Fruit fly (Drosophila melanogaster) whole organism, embryonic: ENCODE data around the gene Ald2.
A peak's percentile ranks its signal among the peaks of the same experiment; 100 is the strongest.

Experiments
- Antp ChIP-seq: fragments of 200-800 bp; sonication (Bioruptor generic); optimal IDR thresholded peaks from 3 replicates; lab custom pipeline; 2016; ENCODE audit warnings: missing biosample characterization, missing genetic modification characterization
- Awh ChIP-seq: fragments of 200-800 bp; sonication (Bioruptor generic); IDR thresholded peaks from 2 replicates; pipeline ENCODE4, ENCODE4 v1.3.6; 2022; ENCODE audit warnings: missing biosample characterization, missing genetic modification characterization
- Bteb2 ChIP-seq: fragments of 200-800 bp; sonication (Bioruptor generic); optimal IDR thresholded peaks from 2 replicates; lab custom pipeline; 2016; ENCODE audit warnings: missing biosample characterization, missing genetic modification characterization
- C15 ChIP-seq: fragments of 200-800 bp; sonication (Bioruptor generic); IDR thresholded peaks from 3 replicates; pipeline ENCODE4 v1.3.6; 2022; ENCODE audit warnings: missing biosample characterization, missing genetic modification characterization
- CG10147 ChIP-seq: fragments of 200-800 bp; sonication (Bioruptor generic); optimal IDR thresholded peaks from 2 replicates; lab custom pipeline; 2019; ENCODE audit warnings: missing biosample characterization, mild to moderate bottlenecking, missing genetic modification characterization, moderate library complexity
- CG10274 ChIP-seq: fragments of 200-800 bp; sonication (Bioruptor generic); optimal IDR thresholded peaks from 3 replicates; lab custom pipeline; 2017; ENCODE audit warnings: missing biosample characterization, mild to moderate bottlenecking, missing genetic modification characterization
- CG10366 ChIP-seq: fragments of 200-800 bp; sonication (Bioruptor generic); IDR thresholded peaks from 2 replicates; pipeline ENCODE4 v1.3.6; 2022; ENCODE audit warnings: missing biosample characterization, missing genetic modification characterization
- CG10654 ChIP-seq: fragments of 200-800 bp; sonication (Bioruptor generic); optimal IDR thresholded peaks from 2 replicates; lab custom pipeline; 2016; ENCODE audit warnings: missing biosample characterization, missing genetic modification characterization
- CG11085 ChIP-seq: fragments of 200-800 bp; sonication (Bioruptor generic); IDR thresholded peaks from 2 replicates; pipeline ENCODE4 v1.3.6; 2022; ENCODE audit warnings: missing biosample characterization, missing genetic modification characterization
- CG11695 ChIP-seq: fragments of 200-800 bp; sonication (Bioruptor generic); IDR thresholded peaks from 3 replicates; pipeline ENCODE4 v1.3.6; 2022; ENCODE audit warnings: missing biosample characterization, missing genetic modification characterization
- CG12219 ChIP-seq: fragments of 200-800 bp; sonication (Bioruptor generic); optimal IDR thresholded peaks from 3 replicates; lab custom pipeline; 2018; ENCODE audit warnings: missing biosample characterization, mild to moderate bottlenecking, missing genetic modification characterization
- CG12236 ChIP-seq: fragments of 200-800 bp; sonication (Bioruptor generic); optimal IDR thresholded peaks from 2 replicates; lab custom pipeline; 2016; ENCODE audit warnings: missing biosample characterization, missing genetic modification characterization
- CG13296 ChIP-seq: fragments of 200-800 bp; sonication (Bioruptor generic); optimal IDR thresholded peaks from 3 replicates; lab custom pipeline; 2018; ENCODE audit warnings: missing biosample characterization, mild to moderate bottlenecking, missing genetic modification characterization
- CG14014 ChIP-seq: fragments of 200-800 bp; sonication (Bioruptor generic); IDR thresholded peaks from 2 replicates; pipeline ENCODE4 v1.3.6; 2022; ENCODE audit warnings: missing biosample characterization, missing genetic modification characterization
- CG14860 ChIP-seq: fragments of 200-800 bp; sonication (Bioruptor generic); IDR thresholded peaks from 3 replicates; pipeline ENCODE4 v1.3.6; 2022; ENCODE audit warnings: missing biosample characterization, missing genetic modification characterization; ENCODE audit not compliant: partially characterized antibody
- CG15073 ChIP-seq: fragments of 200-800 bp; sonication (Bioruptor generic); optimal IDR thresholded peaks from 2 replicates; lab custom pipeline; 2016; ENCODE audit warnings: missing biosample characterization, missing genetic modification characterization
- CG16863 ChIP-seq: fragments of 200-800 bp; sonication (Bioruptor generic); optimal IDR thresholded peaks from 3 replicates; lab custom pipeline; 2016; ENCODE audit warnings: missing biosample characterization, missing genetic modification characterization
- CG17568 ChIP-seq: fragments of 200-800 bp; sonication (Bioruptor generic); optimal IDR thresholded peaks from 2 replicates; lab custom pipeline; 2018; ENCODE audit warnings: missing biosample characterization, mild to moderate bottlenecking, missing genetic modification characterization, moderate library complexity
- CG2202 ChIP-seq: fragments of 200-800 bp; sonication (Bioruptor generic); optimal IDR thresholded peaks from 2 replicates; lab custom pipeline; 2018; ENCODE audit warnings: missing biosample characterization, mild to moderate bottlenecking, missing genetic modification characterization
- CG33213 ChIP-seq: fragments of 200-800 bp; sonication (Bioruptor generic); optimal IDR thresholded peaks from 3 replicates; lab custom pipeline; 2016; ENCODE audit warnings: missing biosample characterization, missing genetic modification characterization
- CG34224 ChIP-seq: fragments of 200-800 bp; sonication (Bioruptor generic); IDR thresholded peaks from 3 replicates; pipeline ENCODE4 v1.3.6; 2022; ENCODE audit warnings: missing biosample characterization, missing genetic modification characterization; ENCODE audit not compliant: partially characterized antibody
- CG6683 ChIP-seq: fragments of 200-800 bp; sonication (Bioruptor generic); optimal IDR thresholded peaks from 2 replicates; lab custom pipeline; 2017; ENCODE audit warnings: missing biosample characterization, mild to moderate bottlenecking, missing genetic modification characterization, missing genetic modification reagents
- CG9727 ChIP-seq: fragments of 200-800 bp; sonication (Bioruptor generic); optimal IDR thresholded peaks from 3 replicates; lab custom pipeline; 2017; ENCODE audit warnings: missing biosample characterization, mild to moderate bottlenecking, missing genetic modification characterization
- CG9817 ChIP-seq: fragments of 200-800 bp; sonication (Bioruptor generic); optimal IDR thresholded peaks from 2 replicates; lab custom pipeline; 2018; ENCODE audit warnings: missing biosample characterization, mild to moderate bottlenecking, missing genetic modification characterization, moderate library complexity
- CHES-1-like ChIP-seq: fragments of 200-800 bp; sonication (Bioruptor generic); optimal IDR thresholded peaks from 2 replicates; lab custom pipeline; 2016; ENCODE audit warnings: missing biosample characterization, missing genetic modification characterization
- CTCF ChIP-seq: fragments of 200-800 bp; sonication (Bioruptor generic); optimal IDR thresholded peaks from 2 replicates; lab custom pipeline; 2017; ENCODE audit warnings: missing biosample characterization, mild to moderate bottlenecking, missing genetic modification characterization, moderate library complexity
- Dp ChIP-seq: fragments of 200-800 bp; sonication (Bioruptor generic); optimal IDR thresholded peaks from 2 replicates; lab custom pipeline; 2018; ENCODE audit warnings: missing biosample characterization, mild to moderate bottlenecking, missing genetic modification characterization, moderate library complexity
- ERR ChIP-seq: fragments of 200-800 bp; sonication (Bioruptor generic); optimal IDR thresholded peaks from 2 replicates; lab custom pipeline; 2016; ENCODE audit warnings: missing biosample characterization, missing genetic modification characterization
- H15 ChIP-seq: fragments of 200-800 bp; sonication (Bioruptor generic); IDR thresholded peaks from 3 replicates; pipeline ENCODE4 v1.3.6; 2022; ENCODE audit warnings: missing biosample characterization, missing genetic modification characterization
- Hand ChIP-seq: fragments of 200-800 bp; sonication (Bioruptor generic); optimal IDR thresholded peaks from 2 replicates; lab custom pipeline; 2017; ENCODE audit warnings: mild to moderate bottlenecking, missing biosample characterization, missing genetic modification reagents, missing genetic modification characterization
- HmgD ChIP-seq: fragments of 200-800 bp; sonication (Bioruptor generic); optimal IDR thresholded peaks from 3 replicates; lab custom pipeline; 2016; ENCODE audit warnings: missing biosample characterization, missing genetic modification characterization
- NC2β ChIP-seq: fragments of 200-800 bp; sonication (Bioruptor generic); optimal IDR thresholded peaks from 2 replicates; lab custom pipeline; 2016; ENCODE audit warnings: missing biosample characterization, missing genetic modification characterization
- Neu2 ChIP-seq: fragments of 200-800 bp; sonication (Bioruptor generic); optimal IDR thresholded peaks from 3 replicates; lab custom pipeline; 2016; ENCODE audit warnings: missing biosample characterization, missing genetic modification characterization, borderline replicate concordance
- Ssrp ChIP-seq: fragments of 200-800 bp; sonication (Bioruptor generic); optimal IDR thresholded peaks from 2 replicates; lab custom pipeline; 2018; ENCODE audit warnings: missing biosample characterization, mild to moderate bottlenecking, missing genetic modification characterization, moderate library complexity
- az2 ChIP-seq: fragments of 200-800 bp; sonication (Bioruptor generic); optimal IDR thresholded peaks from 3 replicates; lab custom pipeline; 2016; ENCODE audit warnings: missing biosample characterization, missing genetic modification characterization
- br ChIP-seq: fragments of >200 bp; optimal IDR thresholded peaks from 2 replicates; lab custom pipeline; 2017
- chif ChIP-seq, 2 experiments: fragments of 200-800 bp; sonication (Bioruptor generic); optimal IDR thresholded peaks; 3 replicates each; lab custom pipeline; 2016; ENCODE audit warnings: missing biosample characterization in 2 of 2, missing genetic modification characterization in 2 of 2
- dati ChIP-seq: fragments of 200-800 bp; sonication (Bioruptor generic); IDR thresholded peaks from 2 replicates; pipeline ENCODE4 v1.3.6; 2022; ENCODE audit warnings: missing biosample characterization, missing genetic modification characterization
- dm ChIP-seq: fragments of 200-800 bp; sonication (Bioruptor generic); optimal IDR thresholded peaks from 3 replicates; lab custom pipeline; 2016; ENCODE audit warnings: missing biosample characterization, missing genetic modification characterization
- grau ChIP-seq: fragments of 200-800 bp; optimal IDR thresholded peaks from 3 replicates; lab custom pipeline; 2019; ENCODE audit warnings: missing biosample characterization, mild to moderate bottlenecking, missing genetic modification characterization, moderate library complexity
- hb ChIP-seq: fragments of 200-800 bp; sonication (Bioruptor generic); IDR thresholded peaks from 3 replicates; pipeline ENCODE4 v1.3.6; 2022; ENCODE audit warnings: missing biosample characterization, missing genetic modification characterization; ENCODE audit not compliant: partially characterized antibody
- hkb ChIP-seq, 2 experiments: fragments of 200-800 bp in 1 of 2; fragments of >200 bp in 1 of 2; sonication (Bioruptor generic) in 1 of 2; IDR thresholded peaks in 1 of 2; optimal IDR thresholded peaks in 1 of 2; 2 replicates each; pipeline versions ENCODE4 v1.3.6 to Lab custom; 2017 to 2022; ENCODE audit warnings: missing biosample characterization in 1 of 2, missing genetic modification characterization in 1 of 2
- klu ChIP-seq: fragments of 200-800 bp; sonication (Bioruptor generic); IDR thresholded peaks from 2 replicates; pipeline ENCODE4 v1.3.6; 2022; ENCODE audit warnings: missing biosample characterization, missing genetic modification characterization
- pum ChIP-seq: fragments of 200-800 bp; sonication (Bioruptor generic); optimal IDR thresholded peaks from 2 replicates; lab custom pipeline; 2016; ENCODE audit warnings: missing biosample characterization, missing genetic modification characterization
- repo ChIP-seq: fragments of 200-800 bp; sonication (Bioruptor generic); optimal IDR thresholded peaks from 2 replicates; lab custom pipeline; 2016; ENCODE audit warnings: missing biosample characterization, missing genetic modification characterization
- run ChIP-seq: fragments of 200-800 bp; sonication (Bioruptor generic); optimal IDR thresholded peaks from 3 replicates; lab custom pipeline; 2018; ENCODE audit warnings: missing biosample characterization, mild to moderate bottlenecking, missing genetic modification characterization
- slou ChIP-seq: fragments of 200-800 bp; sonication (Bioruptor generic); optimal IDR thresholded peaks from 3 replicates; lab custom pipeline; 2016; ENCODE audit warnings: missing biosample characterization, missing genetic modification characterization
- tll ChIP-seq, 2 experiments: fragments of 200-800 bp in 1 of 2; fragments of >200 bp in 1 of 2; sonication (Bioruptor generic) in 1 of 2; optimal IDR thresholded peaks; 2 replicates each; lab custom pipeline; 2017 to 2019; ENCODE audit warnings: missing biosample characterization in 2 of 2, missing genetic modification characterization in 2 of 2, mild to moderate bottlenecking in 1 of 2, moderate library complexity in 1 of 2
- ttk ChIP-seq: fragments of 200-800 bp; sonication (Bioruptor generic); IDR thresholded peaks from 2 replicates; pipeline ENCODE4 v2.1.2; 2022; ENCODE audit warnings: missing biosample characterization, missing genetic modification characterization
- unc-4 ChIP-seq: fragments of 200-800 bp; sonication (Bioruptor generic); IDR thresholded peaks from 2 replicates; pipeline ENCODE4 v1.3.6; 2022; ENCODE audit warnings: missing biosample characterization, missing genetic modification characterization; ENCODE audit not compliant: partially characterized antibody
- yki ChIP-seq: fragments of >200 bp; optimal IDR thresholded peaks from 3 replicates; lab custom pipeline; 2018

Gene Ald2

DNA sequence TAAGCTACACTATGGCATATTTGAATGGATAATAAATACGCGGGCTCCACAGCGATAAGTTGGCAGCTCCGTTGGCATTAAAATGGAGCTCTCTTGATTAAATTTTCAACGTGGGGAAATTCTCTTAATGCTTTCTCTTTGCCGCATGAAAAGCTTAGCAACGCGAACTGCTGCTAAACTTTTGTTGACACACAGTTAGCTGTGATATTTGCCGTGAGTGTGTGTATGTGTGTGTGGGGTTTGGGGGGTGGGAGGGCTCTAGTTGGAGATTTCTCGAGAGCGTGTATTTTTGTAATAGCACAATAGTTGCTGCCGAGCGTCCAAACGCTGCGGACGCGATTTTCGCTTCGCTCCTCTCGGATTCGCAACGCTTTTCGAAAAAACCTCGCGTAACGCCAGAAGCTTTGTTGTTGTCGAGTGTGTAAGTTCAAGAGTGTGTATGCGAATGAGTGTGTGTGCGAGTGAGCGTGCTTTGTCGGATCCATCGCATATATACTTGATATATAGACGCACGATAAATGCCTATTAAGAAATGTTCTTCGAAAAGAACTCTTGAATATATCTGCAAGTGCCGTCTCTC lies 47.4 kb downstream of the Ald2 start, which contains the start of gene CG5455 (continued):
- no peak for TF ChIP-seq dati (GFP tag; lab: Robert Waterston, UW)
- TF ChIP-seq run (tag; lab: Kevin White, UChicago) = peak; percentile 9
- no peak for TF ChIP-seq CG2202 (tag; lab: Kevin White, UChicago)
- TF ChIP-seq CG6683 (GFP tag; lab: Kevin White, UChicago) = peak; percentile 13
- peak; percentile 66; the same call in 1 of the 2 replicates for TF ChIP-seq CG14014
- peak; percentile 25; the same call in 1 of the 2 replicates for TF ChIP-seq Awh (GFP tag; lab: Robert Waterston, UW)
- peak; percentile 11 for TF ChIP-seq repo (GFP tag; lab: Kevin White, UChicago)
- no peak for TF ChIP-seq CG10366 (GFP tag; lab: Robert Waterston, UW)
- peak; percentile 30 for TF ChIP-seq CG16863 (GFP tag; lab: Kevin White, UChicago)
- peak; percentile 59 for TF ChIP-seq CG17568
- no peak for TF ChIP-seq NC2β
- no peak for TF ChIP-seq slou (GFP tag; lab: Kevin White, UChicago)
- TF ChIP-seq CG12219 (GFP tag; lab: Kevin White, UChicago) = peak; percentile 38
- TF ChIP-seq yki = no peak
- TF ChIP-seq tll (GFP tag; optimal IDR thresholded peaks at IDR 0.05; lab: Kevin White, UChicago) = no peak
- no peak for TF ChIP-seq hkb (optimal IDR thresholded peaks at IDR 0.05; lab: Kevin White, UChicago)
- peak; percentile 74 for TF ChIP-seq hkb (GFP tag; IDR thresholded peaks at IDR 0.05; lab: Robert Waterston, UW)
- no peak for TF ChIP-seq ttk
- TF ChIP-seq CG10274 (GFP tag; lab: Kevin White, UChicago) = no peak
- TF ChIP-seq CTCF (GFP tag; lab: Kevin White, UChicago) = no peak
- TF ChIP-seq CG15073 (GFP tag; lab: Kevin White, UChicago) = no peak
- TF ChIP-seq CG11695 = 0 out of 3 replicates have a peak, but pooled peaks have one; percentile 25
- TF ChIP-seq az2 = no peak
- TF ChIP-seq Neu2 (GFP tag; lab: Kevin White, UChicago) = no peak
- TF ChIP-seq hb (GFP tag; lab: Robert Waterston, UW) = no peak
- TF ChIP-seq Antp (GFP tag; lab: Kevin White, UChicago) = peak; percentile 10
- TF ChIP-seq CG9727 (GFP tag; lab: Kevin White, UChicago) = peak; percentile 29
- TF ChIP-seq H15 = no peak
- no peak for TF ChIP-seq ERR (GFP tag; lab: Kevin White, UChicago)
- no peak for TF ChIP-seq CG9817 (tag; lab: Kevin White, UChicago)
- peak; percentile 43 for TF ChIP-seq grau (tag; lab: Kevin White, UChicago)
- TF ChIP-seq CG10147 = peak; percentile 61
- peak; percentile 35 for TF ChIP-seq Hand (GFP tag; lab: Kevin White, UChicago)
- TF ChIP-seq CG33213 (GFP tag; lab: Kevin White, UChicago) = peak; percentile 3
- no peak for TF ChIP-seq CG14860
- no peak for TF ChIP-seq HmgD (GFP tag; lab: Kevin White, UChicago)
- peak; percentile 54; the same call in 1 of the 2 replicates for TF ChIP-seq unc-4 (GFP tag; lab: Robert Waterston, UW)
- TF ChIP-seq CG13296 (GFP tag; lab: Kevin White, UChicago) = peak; percentile 77
- TF ChIP-seq CG34224 (GFP tag; lab: Robert Waterston, UW) = peak; percentile 40
- TF ChIP-seq pum (GFP tag; lab: Kevin White, UChicago) = no peak
- TF ChIP-seq br (lab: Kevin White, UChicago) = no peak
- TF ChIP-seq Dp (GFP tag; lab: Kevin White, UChicago) = peak; percentile 94
- TF ChIP-seq CHES-1-like (GFP tag; lab: Kevin White, UChicago) = peak; percentile 52
- TF ChIP-seq Ssrp (tag; lab: Kevin White, UChicago) = no peak
- no peak for TF ChIP-seq chif (GFP tag; optimal IDR thresholded peaks at IDR 0.05; lab: Kevin White, UChicago)
- no peak for TF ChIP-seq C15 (GFP tag; lab: Robert Waterston, UW)
- peak; percentile 7 for TF ChIP-seq Bteb2 (GFP tag; lab: Kevin White, UChicago)
- TF ChIP-seq CG11085 (GFP tag; lab: Robert Waterston, UW) = peak; percentile 45; the same call in 1 of the 2 replicates
- TF ChIP-seq klu (GFP tag; lab: Robert Waterston, UW) = no peak
- no peak for TF ChIP-seq dm (GFP tag; lab: Kevin White, UChicago)
- no peak for TF ChIP-seq CG10654 (GFP tag; lab: Kevin White, UChicago)
- TF ChIP-seq CG12236 = no peak
